Fruit fly (Drosophila melanogaster): ENCODE results near the gene Sec5.

The Sec5 gene

DNA sequence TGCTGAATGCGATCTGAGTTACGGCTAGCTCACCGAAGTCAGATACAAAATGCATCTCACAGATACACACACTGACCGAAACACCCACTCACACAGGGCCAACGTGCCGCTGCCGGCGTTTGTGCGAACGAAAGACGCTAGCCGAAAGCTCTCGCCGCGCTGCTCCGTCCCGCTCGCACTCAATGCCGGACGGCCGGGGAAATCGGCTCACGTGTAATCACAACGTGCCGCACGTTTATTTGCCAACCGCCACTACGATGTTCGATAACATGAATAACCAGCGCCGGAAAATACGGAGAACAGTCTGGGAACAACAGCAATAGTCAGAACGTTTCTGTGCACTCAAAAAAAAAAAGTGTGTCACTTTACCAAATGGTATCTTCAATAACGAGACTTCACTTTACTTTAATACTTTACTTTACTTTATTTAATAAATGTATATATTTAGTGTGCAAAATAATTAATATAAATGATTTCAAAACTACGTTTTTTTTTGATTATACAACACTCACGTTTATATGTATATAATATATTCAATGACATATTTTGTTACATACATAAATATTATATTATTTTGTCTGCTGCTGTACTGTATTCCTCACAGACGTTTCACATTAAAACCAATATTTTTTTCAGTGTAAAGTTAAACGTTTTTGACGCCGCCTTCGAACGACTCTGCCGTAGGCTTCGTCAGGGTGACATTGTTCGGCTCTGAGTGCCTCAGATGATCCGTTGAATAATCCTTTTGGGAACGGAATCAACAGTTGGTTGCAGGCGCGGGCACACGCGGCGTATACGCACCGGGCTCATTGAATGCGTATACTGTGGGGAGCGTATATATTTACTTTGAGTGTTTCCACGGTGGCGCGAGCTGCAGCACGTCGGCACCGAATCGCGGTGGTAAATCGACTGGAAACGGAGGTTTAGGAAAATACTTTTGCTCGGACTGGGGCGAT is 50.4 kb downstream of the Sec5 start, which contains the start of gene tim:
TSS of gene tim (minus strand) at position 911 of the 956 bp plus-strand sequence.
- peak; percentile 74 for TF ChIP-seq CG17801 (GFP tag; optimal IDR thresholded peaks at IDR 0.05; ENCODE audit: partially characterized antibody)

Measured in ovary, adult (tissue).